Fruit fly (Drosophila melanogaster): ENCODE results near the gene Ctns.

- TF ChIP-seq CG17806 (tag; optimal IDR thresholded peaks at IDR 0.05) = no peak
- no peak for TF ChIP-seq CG4496 (GFP tag; IDR thresholded peaks at IDR 0.05)
- no peak for TF ChIP-seq rn (GFP tag; IDR thresholded peaks at IDR 0.05)
- TF ChIP-seq EcR (GFP tag; optimal IDR thresholded peaks at IDR 0.05) = no peak
These were observed 32.9 kb upstream of the Ctns start, which contains the start of the genes CG17110 and CG6726 for dm6 chr3R:23091586-23092228.

All from whole organism, pupa.